Worm (Caenorhabditis elegans): ENCODE data around the gene acs-21.

- TF ChIP-seq ama-1 (optimal IDR thresholded peaks at IDR 0.05): no peak
- no peak for TF ChIP-seq aly-1 (tag; optimal IDR thresholded peaks at IDR 0.05)
- TF ChIP-seq flt-1 (GFP tag; IDR thresholded peaks at IDR 0.05): no peak
- no peak for TF ChIP-seq pes-1 (GFP tag; IDR thresholded peaks at IDR 0.05)
- no peak for TF ChIP-seq ceh-13 (GFP tag; optimal IDR thresholded peaks at IDR 0.05)
- no peak for TF ChIP-seq scrt-1 (GFP tag; IDR thresholded peaks at IDR 0.05)
- no peak for TF ChIP-seq sea-1 (GFP tag; conservative IDR thresholded peaks at IDR 0.05)
- TF ChIP-seq F13C5.2 (tag; optimal IDR thresholded peaks at IDR 0.05): no peak
- no peak for TF ChIP-seq ceh-36 (tag; optimal IDR thresholded peaks at IDR 0.05)
- no peak for TF ChIP-seq tbx-11 (GFP tag; IDR thresholded peaks at IDR 0.05)
- TF ChIP-seq tbx-37 (GFP tag; conservative IDR thresholded peaks at IDR 0.05): no peak
Observed at ce11 chrV:3105810-3106209, 16.9 kb downstream of the acs-21 start, which contains the start of gene str-69.

Measured in whole organism, early embryonic.